Worm (Caenorhabditis elegans) whole organism, young adult: ENCODE measurements around the gene srlf-37.

Experiments used
- B0336.3 ChIP-seq: fragments of 200-800 bp; sonication (Bioruptor generic); IDR thresholded peaks from 2 replicates; pipeline ENCODE4 v1.3.6; 2022; ENCODE audit warnings: missing genetic modification characterization, missing compliant biosample characterization
- C06A6.2 ChIP-seq: fragments of 200-800 bp; sonication (Bioruptor generic); conservative IDR thresholded peaks from 2 replicates; pipeline ENCODE4 v1.3.6; 2022; ENCODE audit warnings: missing genetic modification characterization, missing compliant biosample characterization
- F22D6.2 ChIP-seq: sonication (generic microtip); optimal IDR thresholded peaks from 2 replicates; lab custom pipeline; 2016; ENCODE audit warnings: mild to moderate bottlenecking, missing genetic modification characterization, missing compliant biosample characterization
- F39B2.1 ChIP-seq: fragments of 200-800 bp; sonication (Bioruptor generic); IDR thresholded peaks from 2 replicates; pipeline ENCODE4 v1.3.6; 2022; ENCODE audit warnings: missing genetic modification reagents, missing genetic modification characterization, missing compliant biosample characterization
- F57A8.1 ChIP-seq: fragments of 200-800 bp; sonication (Bioruptor generic); optimal IDR thresholded peaks from 2 replicates; lab custom pipeline; 2018; ENCODE audit warnings: mild to moderate bottlenecking, missing genetic modification characterization, moderate library complexity, missing compliant biosample characterization
- F57C9.4 ChIP-seq: sonication (generic microtip); optimal IDR thresholded peaks from 2 replicates; lab custom pipeline; 2017; ENCODE audit warnings: mild to moderate bottlenecking, missing genetic modification characterization, missing compliant biosample characterization
- T07F8.4 ChIP-seq: sonication (generic microtip); optimal IDR thresholded peaks from 2 replicates; lab custom pipeline; 2016; ENCODE audit warnings: mild to moderate bottlenecking, missing genetic modification characterization, moderate library complexity, missing compliant biosample characterization
- T26A5.8 ChIP-seq: sonication (generic microtip); optimal IDR thresholded peaks from 2 replicates; lab custom pipeline; 2016; ENCODE audit warnings: missing genetic modification characterization, missing compliant biosample characterization
- Y53F4B.3 ChIP-seq: fragments of 200-800 bp; sonication (Bioruptor generic); IDR thresholded peaks from 2 replicates; pipeline ENCODE4 v1.3.6; 2022; ENCODE audit warnings: missing genetic modification reagents, missing genetic modification characterization, missing compliant biosample characterization
- Y56A3A.18 ChIP-seq: fragments of 200-800 bp; sonication (Bioruptor generic); IDR thresholded peaks from 2 replicates; pipeline ENCODE4 v1.3.6; 2022; ENCODE audit warnings: missing genetic modification reagents, missing genetic modification characterization, missing compliant biosample characterization
- Y79H2A.3 ChIP-seq: fragments of 200-800 bp; sonication (Bioruptor generic); conservative IDR thresholded peaks from 2 replicates; pipeline ENCODE4 v1.3.6; 2022; ENCODE audit warnings: missing genetic modification reagents, missing genetic modification characterization, missing compliant biosample characterization
- aptf-2 ChIP-seq: fragments of 200-800 bp; sonication (Bioruptor generic); conservative IDR thresholded peaks from 2 replicates; pipeline ENCODE4 v1.3.6; 2022; ENCODE audit warnings: missing genetic modification reagents, missing genetic modification characterization, missing compliant biosample characterization
- aptf-3 ChIP-seq: fragments of 200-800 bp; sonication (Bioruptor generic); IDR thresholded peaks from 2 replicates; pipeline ENCODE4 v1.3.6; 2022; ENCODE audit warnings: missing genetic modification characterization, missing compliant biosample characterization
- atf-7 ChIP-seq: sonication (generic microtip); optimal IDR thresholded peaks from 2 replicates; lab custom pipeline; 2017; ENCODE audit warnings: mild to moderate bottlenecking, missing genetic modification characterization, missing compliant biosample characterization
- attf-6 ChIP-seq: fragments of 200-800 bp; sonication (Bioruptor generic); IDR thresholded peaks from 2 replicates; pipeline ENCODE4 v1.3.6; 2022; ENCODE audit warnings: missing genetic modification reagents, missing genetic modification characterization, missing compliant biosample characterization
- bed-1 ChIP-seq: fragments of 200-800 bp; sonication (Bioruptor generic); IDR thresholded peaks from 2 replicates; pipeline ENCODE4 v1.3.6; 2022; ENCODE audit warnings: missing genetic modification reagents, missing genetic modification characterization, missing compliant biosample characterization
- ccch-3 ChIP-seq: fragments of 200-800 bp; sonication (Bioruptor generic); optimal IDR thresholded peaks from 2 replicates; lab custom pipeline; 2018; ENCODE audit warnings: mild to moderate bottlenecking, missing genetic modification characterization, missing compliant biosample characterization
- dox-1 ChIP-seq: fragments of 200-800 bp; sonication (Bioruptor generic); IDR thresholded peaks from 2 replicates; pipeline ENCODE4 v1.3.6; 2022; ENCODE audit warnings: missing genetic modification reagents, missing genetic modification characterization, missing compliant biosample characterization
- egl-44 ChIP-seq: fragments of 200-800 bp; sonication (Bioruptor generic); IDR thresholded peaks from 2 replicates; pipeline ENCODE4 v1.3.6; 2022; ENCODE audit warnings: missing genetic modification reagents, missing genetic modification characterization, missing compliant biosample characterization
- ets-4 ChIP-seq: fragments of 200-800 bp; sonication (Bioruptor generic); optimal IDR thresholded peaks from 2 replicates; lab custom pipeline; 2018; ENCODE audit warnings: mild to moderate bottlenecking, missing genetic modification characterization, missing compliant biosample characterization
- him-1 ChIP-seq: sonication (generic microtip); optimal IDR thresholded peaks from 2 replicates; lab custom pipeline; 2016; ENCODE audit warnings: missing genotype, missing genetic modification reagents, missing genetic modification characterization, missing compliant biosample characterization
- hlh-12 ChIP-seq: sonication (generic microtip); optimal IDR thresholded peaks from 2 replicates; lab custom pipeline; 2016; ENCODE audit warnings: missing genetic modification characterization, missing compliant biosample characterization
- hmg-20 ChIP-seq: fragments of 200-800 bp; sonication (Bioruptor generic); IDR thresholded peaks from 2 replicates; pipeline ENCODE4 v1.3.6; 2022; ENCODE audit warnings: missing genetic modification reagents, missing genetic modification characterization, missing compliant biosample characterization
- hsf-1 ChIP-seq: fragments of 200-800 bp; sonication (Bioruptor generic); IDR thresholded peaks from 2 replicates; pipeline ENCODE4 v1.3.6; 2022; ENCODE audit warnings: missing genetic modification reagents, missing genetic modification characterization, missing compliant biosample characterization
- lag-1 ChIP-seq: fragments of 200-800 bp; sonication (Bioruptor generic); IDR thresholded peaks from 2 replicates; pipeline ENCODE4 v1.3.6; 2022; ENCODE audit warnings: missing genetic modification reagents, missing genetic modification characterization, missing compliant biosample characterization
- lin-26 ChIP-seq: fragments of 200-800 bp; sonication (Bioruptor generic); IDR thresholded peaks from 2 replicates; pipeline ENCODE4 v1.3.6; 2022; ENCODE audit warnings: missing genetic modification reagents, missing genetic modification characterization, missing compliant biosample characterization
- lir-1 ChIP-seq: fragments of 200-800 bp; sonication (Bioruptor generic); conservative IDR thresholded peaks from 2 replicates; pipeline ENCODE4 v1.3.6; 2022; ENCODE audit warnings: missing genetic modification reagents, missing genetic modification characterization, missing compliant biosample characterization
- lsl-1 ChIP-seq: fragments of 200-800 bp; sonication (Bioruptor generic); optimal IDR thresholded peaks from 2 replicates; lab custom pipeline; 2018; ENCODE audit warnings: mild to moderate bottlenecking, missing genetic modification characterization, moderate library complexity, missing compliant biosample characterization
- madf-3 ChIP-seq: fragments of 200-800 bp; sonication (Bioruptor generic); IDR thresholded peaks from 2 replicates; pipeline ENCODE4 v1.3.6; 2022; ENCODE audit warnings: missing genetic modification reagents, missing genetic modification characterization, missing compliant biosample characterization
- nhr-80 ChIP-seq: sonication (generic microtip); optimal IDR thresholded peaks from 2 replicates; lab custom pipeline; 2016; ENCODE audit warnings: missing genetic modification characterization, missing compliant biosample characterization
- nhr-90 ChIP-seq: sonication (generic microtip); optimal IDR thresholded peaks from 2 replicates; lab custom pipeline; 2016; ENCODE audit warnings: missing genotype, mild to moderate bottlenecking, missing genetic modification characterization, missing compliant biosample characterization
- pbrm-1 ChIP-seq: fragments of 200-800 bp; sonication (Bioruptor generic); IDR thresholded peaks from 2 replicates; pipeline ENCODE4 v1.3.6; 2022; ENCODE audit warnings: missing genetic modification reagents, missing genetic modification characterization, missing compliant biosample characterization
- rec-8 ChIP-seq, 2 experiments: sonication (generic microtip); optimal IDR thresholded peaks; 2 replicates each; lab custom pipeline; 2016; ENCODE audit warnings: mild to moderate bottlenecking in 2 of 2, missing genetic modification characterization in 2 of 2, missing genetic modification reagents in 2 of 2, missing genotype in 2 of 2, missing biosample characterization in 1 of 2, missing compliant biosample characterization in 1 of 2, moderate library complexity in 1 of 2
- unc-62 ChIP-seq: fragments of 150-350 bp; optimal IDR thresholded peaks from 2 replicates; lab custom pipeline; 2014; ENCODE audit warnings: missing biosample characterization, missing genetic modification reagents, missing genetic modification characterization
- ztf-18 ChIP-seq: sonication (generic microtip); optimal IDR thresholded peaks from 2 replicates; lab custom pipeline; 2016; ENCODE audit warnings: missing genotype, mild to moderate bottlenecking, missing genetic modification characterization, missing compliant biosample characterization
- ztf-28 ChIP-seq: fragments of 200-800 bp; sonication (Bioruptor generic); IDR thresholded peaks from 2 replicates; pipeline ENCODE4 v1.3.6; 2022; ENCODE audit warnings: missing genetic modification reagents, missing genetic modification characterization, missing compliant biosample characterization

Gene srlf-37

DNA sequence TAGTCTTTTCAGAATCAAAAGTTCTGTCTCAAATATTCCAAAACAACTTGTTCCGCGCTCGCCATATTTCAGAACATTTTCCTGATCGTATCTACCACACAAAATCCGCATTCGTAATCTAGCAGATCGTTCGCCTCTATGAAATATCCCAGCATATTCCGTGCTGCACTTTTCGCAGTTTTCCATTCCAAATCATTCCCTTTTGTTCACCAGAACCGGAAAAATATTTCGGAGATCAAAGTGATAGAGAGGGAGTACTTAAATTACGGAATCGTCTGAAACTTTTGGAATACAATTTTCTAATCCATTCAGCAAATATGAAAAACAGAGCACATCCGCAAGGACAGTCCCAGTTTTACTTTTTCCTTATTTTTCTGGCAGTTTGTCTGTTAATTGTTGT lies 16.2 kb downstream of the srlf-37 start, which contains the start of gene K06H6.1:
TSS of gene K06H6.1 (plus strand) at position 301 of the 400 bp plus-strand sequence.
- TF ChIP-seq attf-6 (GFP tag; lab: Robert Waterston, UW) (no peak), hsf-1 (GFP tag; lab: Robert Waterston, UW) (no peak), ztf-18 (tag; lab: Kevin White, UChicago) (no peak), pbrm-1 (GFP tag; lab: Robert Waterston, UW) (no peak), F57C9.4 (tag; lab: Kevin White, UChicago) (no peak), F39B2.1 (GFP tag; lab: Robert Waterston, UW) (no peak), egl-44 (no peak), nhr-80 (no peak), lag-1 (GFP tag; lab: Robert Waterston, UW) (no peak), bed-1 (GFP tag; lab: Robert Waterston, UW) (no peak), C06A6.2 (GFP tag; lab: Robert Waterston, UW) (no peak), aptf-2 (no peak), ccch-3 (GFP tag; lab: Kevin White, UChicago) (no peak)

- TF ChIP-seq Y56A3A.18 (GFP tag; lab: Robert Waterston, UW) (no peak), unc-62 (GFP tag; lab: Kevin White, UChicago) (no peak), lir-1 (GFP tag; lab: Robert Waterston, UW) (no peak), lin-26 (GFP tag; lab: Robert Waterston, UW) (no peak), T07F8.4 (tag; lab: Kevin White, UChicago) (no peak), lsl-1 (GFP tag; lab: Kevin White, UChicago) (no peak), T26A5.8 (no peak), hlh-12 (no peak), madf-3 (GFP tag; lab: Robert Waterston, UW) (no peak), F22D6.2 (tag; lab: Kevin White, UChicago) (no peak), F57A8.1 (GFP tag; lab: Kevin White, UChicago) (no peak), ets-4 (no peak), atf-7 (tag; lab: Kevin White, UChicago) (no peak), aptf-3 (no peak), nhr-90 (no peak), egl-44 (no peak), dox-1 (GFP tag; lab: Robert Waterston, UW) (no peak), B0336.3 (GFP tag; lab: Robert Waterston, UW) (no peak), him-1 (tag; lab: Kevin White, UChicago) (no peak), Y79H2A.3 (GFP tag; lab: Robert Waterston, UW) (no peak)
- TF ChIP-seq, all 124 proteins: peak for 0
Measured at ce11 chrV:585472-585871, 18.5 kb downstream of the srlf-37 start, which contains the start of gene K06H6.2. TSS of gene K06H6.2 (plus strand) at chrV:585772.

- TF ChIP-seq him-1 (tag; lab: Kevin White, UChicago) (no peak), Y79H2A.3 (GFP tag; lab: Robert Waterston, UW) (no peak), hmg-20 (GFP tag; lab: Robert Waterston, UW) (no peak), F39B2.1 (GFP tag; lab: Robert Waterston, UW) (no peak), ztf-28 (GFP tag; lab: Robert Waterston, UW) (no peak), rec-8 (tag; optimal IDR thresholded peaks at IDR 0.05; lab: Kevin White, UChicago) (no peak), Y53F4B.3 (GFP tag; lab: Robert Waterston, UW) (no peak)
Measured at ce11 chrV:581616-582015, 22.4 kb downstream of the srlf-37 start, which contains the start of gene nstp-7. TSS of gene nstp-7 (plus strand) at chrV:581916.
